Fruit fly (Drosophila melanogaster): ENCODE measurements around the gene mRpL9.
A peak's percentile ranks its signal among the peaks of the same experiment; 100 is the strongest.

mRpL9 gene

DNA sequence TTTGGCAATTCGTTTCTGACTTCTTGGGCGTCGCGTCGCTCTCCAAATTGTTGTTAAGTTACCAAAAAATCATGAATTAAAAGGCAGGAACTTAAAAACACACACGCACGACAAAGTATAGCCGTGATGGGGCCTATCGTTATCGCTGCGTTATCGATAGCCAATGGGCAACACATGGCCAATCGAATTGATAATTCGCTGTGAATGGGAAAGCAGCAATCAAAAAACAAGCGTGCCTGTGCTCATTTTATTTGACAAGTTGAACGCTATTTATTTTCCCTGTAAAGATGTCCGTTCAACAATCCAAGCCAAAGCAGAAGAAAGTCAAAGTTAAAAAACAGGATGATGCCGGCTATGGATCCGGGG is 15.5 kb downstream of the mRpL9 start, which contains the start of the genes Surf4 and CG31301 (continued):
- TF ChIP-seq CG6175 (GFP tag; IDR thresholded peaks at IDR 0.05), result no peak
- peak; percentile 51 for TF ChIP-seq Sry-δ (GFP tag; optimal IDR thresholded peaks at IDR 0.05)
- TF ChIP-seq CG10321 (GFP tag; IDR thresholded peaks at IDR 0.05), result no peak
- no peak for TF ChIP-seq CG10543 (GFP tag; optimal IDR thresholded peaks at IDR 0.05)
- TF ChIP-seq bbx (GFP tag; IDR thresholded peaks at IDR 0.05; ENCODE audit: partially characterized antibody), result peak; percentile 85
- TF ChIP-seq kay (GFP tag; optimal IDR thresholded peaks at IDR 0.05), result no peak
- no peak for TF ChIP-seq Vsx1 (GFP tag; optimal IDR thresholded peaks at IDR 0.05)
- TF ChIP-seq B-H2 (GFP tag; optimal IDR thresholded peaks at IDR 0.05), result peak; percentile 10
- no peak for TF ChIP-seq ind (GFP tag; optimal IDR thresholded peaks at IDR 0.05)
- TF ChIP-seq disco-r (GFP tag; optimal IDR thresholded peaks at IDR 0.05), result no peak
- no peak for TF ChIP-seq Adf1 (GFP tag; IDR thresholded peaks at IDR 0.05)
- no peak for TF ChIP-seq CG16779 (GFP tag; IDR thresholded peaks at IDR 0.05)
- TF ChIP-seq CG3163 (GFP tag; optimal IDR thresholded peaks at IDR 0.05), result no peak
- no peak for TF ChIP-seq CG9727 (GFP tag; optimal IDR thresholded peaks at IDR 0.05)
- no peak for TF ChIP-seq tup (GFP tag; optimal IDR thresholded peaks at IDR 0.05)
- TF ChIP-seq CG8359 (GFP tag; optimal IDR thresholded peaks at IDR 0.05; ENCODE audit: borderline replicate concordance), result no peak

DNA sequence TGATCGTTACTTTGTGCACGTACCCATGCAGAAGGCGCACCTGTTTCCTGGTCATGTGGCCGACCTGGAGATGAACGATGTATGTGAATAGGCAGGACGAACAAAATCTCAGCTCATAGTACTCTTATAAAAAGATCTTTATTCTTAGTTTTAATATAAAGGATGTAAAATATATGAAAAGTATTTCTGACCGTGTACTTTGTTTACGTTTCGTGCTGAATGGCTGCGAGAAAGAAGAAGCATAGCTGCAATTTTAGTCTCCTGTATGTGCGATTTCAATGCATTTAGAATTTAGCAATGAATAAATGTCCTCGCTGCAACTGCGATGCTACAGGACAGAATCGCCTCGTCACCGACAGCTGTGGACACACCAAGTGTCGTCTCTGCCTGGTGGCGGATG is 17.3 kb downstream of the mRpL9 start, which contains the start of the genes CG42726 and CG42727:
Gene CG42726 (plus strand): TSS at position 227 of the 400 bp plus-strand sequence.
Gene CG42727 (plus strand): TSS at position 227 of the 400 bp plus-strand sequence.
- TF ChIP-seq CG10366 (GFP tag; IDR thresholded peaks at IDR 0.05) (peak; percentile 40; the same call in 1 of the 2 replicates), CG7987 (GFP tag; optimal IDR thresholded peaks at IDR 0.05) (no peak), Nf-YB (GFP tag; optimal IDR thresholded peaks at IDR 0.05) (no peak), CG2202 (tag; optimal IDR thresholded peaks at IDR 0.05) (no peak), repo (GFP tag; optimal IDR thresholded peaks at IDR 0.05) (no peak), Meics (GFP tag; optimal IDR thresholded peaks at IDR 0.05) (peak; percentile 11), trem (tag; optimal IDR thresholded peaks at IDR 0.05) (peak; percentile 24), CG10147 (GFP tag; optimal IDR thresholded peaks at IDR 0.05) (peak; percentile 50), Deaf1 (tag; optimal IDR thresholded peaks at IDR 0.05) (no peak), CG11696 (GFP tag; IDR thresholded peaks at IDR 0.05) (peak; percentile 41; the same call in 1 of the 2 replicates), lmd (GFP tag; IDR thresholded peaks at IDR 0.05) (peak; percentile 40), CG9437 (GFP tag; optimal IDR thresholded peaks at IDR 0.05) (no peak), gem (tag; optimal IDR thresholded peaks at IDR 0.05) (peak; percentile 54), nau (GFP tag; optimal IDR thresholded peaks at IDR 0.05) (no peak), CG14014 (GFP tag; IDR thresholded peaks at IDR 0.05) (peak; percentile 62), ems (GFP tag; optimal IDR thresholded peaks at IDR 0.05) (peak; percentile 52), CG10274 (GFP tag; optimal IDR thresholded peaks at IDR 0.05) (no peak), CoRest (tag; optimal IDR thresholded peaks at IDR 0.05) (peak; percentile 22), CG7556 (GFP tag; optimal IDR thresholded peaks at IDR 0.05) (peak; percentile 2), Bteb2 (GFP tag; optimal IDR thresholded peaks at IDR 0.05) (peak; percentile 27), CG1603 (tag; optimal IDR thresholded peaks at IDR 0.05) (peak; percentile 45), Xbp1 (GFP tag; optimal IDR thresholded peaks at IDR 0.05) (peak; percentile 37), CG32532 (GFP tag; IDR thresholded peaks at IDR 0.05) (peak; percentile 16; the same call in 1 of the 2 replicates), Drgx (GFP tag; IDR thresholded peaks at IDR 0.05) (peak; percentile 62; the same call in 1 of the 2 replicates), CG2120 (GFP tag; optimal IDR thresholded peaks at IDR 0.05) (peak; percentile 62), CG17385 (GFP tag; optimal IDR thresholded peaks at IDR 0.05) (peak; percentile 96), vfl (GFP tag; optimal IDR thresholded peaks at IDR 0.05) (peak; percentile 16), CG3065 (GFP tag; optimal IDR thresholded peaks at IDR 0.05) (no peak), CG3838 (GFP tag; optimal IDR thresholded peaks at IDR 0.05) (peak; percentile 2), gsb (GFP tag; IDR thresholded peaks at IDR 0.05) (no peak), Vsx1 (GFP tag; optimal IDR thresholded peaks at IDR 0.05) (no peak), eyg (GFP tag; optimal IDR thresholded peaks at IDR 0.05) (no peak), CG9727 (GFP tag; optimal IDR thresholded peaks at IDR 0.05) (peak; percentile 8), kni (GFP tag; optimal IDR thresholded peaks at IDR 0.05) (peak; percentile 36), stc (GFP tag; IDR thresholded peaks at IDR 0.05) (0 out of 2 replicates have a peak, but pooled peaks have one; percentile 31), YL-1 (GFP tag; optimal IDR thresholded peaks at IDR 0.05) (peak; percentile 21), grau (tag; optimal IDR thresholded peaks at IDR 0.05) (peak; percentile 39)
